Fruit fly (Drosophila melanogaster) whole organism, embryonic: Measurements from ENCODE around the gene CG3655.

ENCODE experiments used
- Abd-B ChIP-seq: fragments of 200-800 bp; sonication (Bioruptor generic); optimal IDR thresholded peaks from 2 replicates; lab custom pipeline; 2018; ENCODE audit warnings: missing biosample characterization, mild to moderate bottlenecking, missing genetic modification characterization, moderate library complexity
- Asciz ChIP-seq: fragments of 200-800 bp; sonication (Bioruptor generic); optimal IDR thresholded peaks from 2 replicates; lab custom pipeline; 2017; ENCODE audit warnings: missing biosample characterization, mild to moderate bottlenecking, missing genetic modification characterization, missing genetic modification reagents
- Atf3 ChIP-seq: fragments of 200-800 bp; sonication (Bioruptor generic); optimal IDR thresholded peaks from 3 replicates; lab custom pipeline; 2016; ENCODE audit warnings: missing biosample characterization, missing genetic modification characterization
- CG12219 ChIP-seq: fragments of 200-800 bp; sonication (Bioruptor generic); optimal IDR thresholded peaks from 3 replicates; lab custom pipeline; 2018; ENCODE audit warnings: missing biosample characterization, mild to moderate bottlenecking, missing genetic modification characterization
- CG13624 ChIP-seq: fragments of 200-800 bp; sonication (Bioruptor generic); optimal IDR thresholded peaks from 2 replicates; lab custom pipeline; 2016; ENCODE audit warnings: missing biosample characterization, missing genetic modification characterization
- CG14014 ChIP-seq: fragments of 200-800 bp; sonication (Bioruptor generic); IDR thresholded peaks from 2 replicates; pipeline ENCODE4 v1.3.6; 2022; ENCODE audit warnings: missing biosample characterization, missing genetic modification characterization
- CG1603 ChIP-seq: fragments of 200-800 bp; sonication (Bioruptor generic); optimal IDR thresholded peaks from 2 replicates; lab custom pipeline; 2019; ENCODE audit warnings: missing biosample characterization, mild to moderate bottlenecking, missing genetic modification characterization, moderate library complexity
- CG17359 ChIP-seq: fragments of 200-800 bp; sonication (Bioruptor generic); optimal IDR thresholded peaks from 3 replicates; lab custom pipeline; 2018; ENCODE audit warnings: missing biosample characterization, mild to moderate bottlenecking, missing genetic modification characterization, moderate library complexity
- CG17385 ChIP-seq: fragments of 200-800 bp; sonication (Bioruptor generic); optimal IDR thresholded peaks from 3 replicates; lab custom pipeline; 2018; ENCODE audit warnings: missing biosample characterization, mild to moderate bottlenecking, missing genetic modification characterization
- CG17568 ChIP-seq: fragments of 200-800 bp; sonication (Bioruptor generic); optimal IDR thresholded peaks from 2 replicates; lab custom pipeline; 2018; ENCODE audit warnings: missing biosample characterization, mild to moderate bottlenecking, missing genetic modification characterization, moderate library complexity
- CG17612 ChIP-seq: fragments of 200-800 bp; sonication (Bioruptor generic); IDR thresholded peaks from 2 replicates; pipeline ENCODE4 v1.3.6; 2022; ENCODE audit warnings: missing biosample characterization, missing genetic modification characterization
- CG18599 ChIP-seq: fragments of 200-800 bp; sonication (Bioruptor generic); optimal IDR thresholded peaks from 3 replicates; lab custom pipeline; 2017; ENCODE audit warnings: missing biosample characterization, missing genetic modification characterization, mild to moderate bottlenecking, moderate library complexity, missing genetic modification reagents
- CG31365 ChIP-seq: fragments of 200-800 bp; sonication (Bioruptor generic); optimal IDR thresholded peaks from 2 replicates; lab custom pipeline; 2018; ENCODE audit warnings: missing biosample characterization, mild to moderate bottlenecking, missing genetic modification characterization
- CG34224 ChIP-seq: fragments of 200-800 bp; sonication (Bioruptor generic); IDR thresholded peaks from 3 replicates; pipeline ENCODE4 v1.3.6; 2022; ENCODE audit warnings: missing biosample characterization, missing genetic modification characterization; ENCODE audit not compliant: partially characterized antibody
- CG4424 ChIP-seq: fragments of 200-800 bp; sonication (Bioruptor generic); optimal IDR thresholded peaks from 3 replicates; lab custom pipeline; 2016; ENCODE audit warnings: missing biosample characterization, missing genetic modification characterization
- CG6175 ChIP-seq: fragments of 200-800 bp; sonication (Bioruptor generic); IDR thresholded peaks from 3 replicates; pipeline ENCODE4 v1.3.6; 2022; ENCODE audit warnings: missing biosample characterization, missing genetic modification characterization
- CG8290 ChIP-seq, 3 experiments: fragments of 200-800 bp; sonication (Bioruptor generic); optimal IDR thresholded peaks; 2 replicates each; lab custom pipeline; 2016 to 2019; ENCODE audit warnings: missing biosample characterization in 3 of 3, missing genetic modification characterization in 3 of 3, mild to moderate bottlenecking in 2 of 3, moderate library complexity in 1 of 3
- CG9609 ChIP-seq: fragments of 200-800 bp; sonication (Bioruptor generic); optimal IDR thresholded peaks from 3 replicates; lab custom pipeline; 2016; ENCODE audit warnings: missing biosample characterization, missing genetic modification characterization
- CG9817 ChIP-seq: fragments of 200-800 bp; sonication (Bioruptor generic); optimal IDR thresholded peaks from 2 replicates; lab custom pipeline; 2018; ENCODE audit warnings: missing biosample characterization, mild to moderate bottlenecking, missing genetic modification characterization, moderate library complexity
- Drgx ChIP-seq: fragments of 200-800 bp; sonication (Bioruptor generic); IDR thresholded peaks from 2 replicates; pipeline ENCODE4 v1.3.6; 2022; ENCODE audit warnings: missing biosample characterization, missing genetic modification characterization
- Fer2 ChIP-seq: fragments of 200-800 bp; sonication (Bioruptor generic); optimal IDR thresholded peaks from 2 replicates; lab custom pipeline; 2018; ENCODE audit warnings: missing biosample characterization, mild to moderate bottlenecking, missing genetic modification characterization, moderate library complexity
- H2.0 ChIP-seq: fragments of 200-800 bp; sonication (Bioruptor generic); IDR thresholded peaks from 2 replicates; pipeline ENCODE4 v1.3.6; 2022; ENCODE audit warnings: missing biosample characterization, missing genetic modification characterization
- HLH3B ChIP-seq: fragments of 200-800 bp; sonication (Bioruptor generic); IDR thresholded peaks from 2 replicates; pipeline ENCODE4 v1.3.6; 2022; ENCODE audit warnings: missing biosample characterization, missing genetic modification characterization
- HLH4C ChIP-seq: fragments of 200-800 bp; sonication (Bioruptor generic); IDR thresholded peaks from 3 replicates; pipeline ENCODE4 v1.3.6; 2022; ENCODE audit warnings: missing biosample characterization, missing genetic modification characterization; ENCODE audit not compliant: partially characterized antibody
- Lhr ChIP-seq: fragments of 200-800 bp; sonication (Bioruptor generic); optimal IDR thresholded peaks from 3 replicates; lab custom pipeline; 2017; ENCODE audit warnings: mild to moderate bottlenecking, missing biosample characterization, missing genetic modification reagents, missing genetic modification characterization
- Ptx1 ChIP-seq: fragments of 200-800 bp; sonication (Bioruptor generic); IDR thresholded peaks from 2 replicates; pipeline ENCODE4 v1.3.6; 2022; ENCODE audit warnings: missing biosample characterization, missing genetic modification characterization
- Sox102F ChIP-seq: fragments of 200-800 bp; sonication (Bioruptor generic); optimal IDR thresholded peaks from 2 replicates; lab custom pipeline; 2018; ENCODE audit warnings: missing biosample characterization, mild to moderate bottlenecking, missing genetic modification characterization, moderate library complexity
- YL-1 ChIP-seq: fragments of 200-800 bp; sonication (Bioruptor generic); optimal IDR thresholded peaks from 3 replicates; lab custom pipeline; 2017; ENCODE audit warnings: missing biosample characterization, mild to moderate bottlenecking, missing genetic modification characterization
- caup ChIP-seq: fragments of 200-800 bp; sonication (Bioruptor generic); optimal IDR thresholded peaks from 3 replicates; lab custom pipeline; 2017; ENCODE audit warnings: missing biosample characterization, mild to moderate bottlenecking, missing genetic modification characterization, moderate library complexity; ENCODE audit not compliant: severe bottlenecking
- chif ChIP-seq, 2 experiments: fragments of 200-800 bp; sonication (Bioruptor generic); optimal IDR thresholded peaks; 3 replicates each; lab custom pipeline; 2016; ENCODE audit warnings: missing biosample characterization in 2 of 2, missing genetic modification characterization in 2 of 2
- chm ChIP-seq: fragments of 200-800 bp; sonication (Bioruptor generic); IDR thresholded peaks from 2 replicates; pipeline ENCODE4 v1.3.6; 2022; ENCODE audit warnings: missing biosample characterization, missing genetic modification characterization
- ewg ChIP-seq: fragments of 200-800 bp; sonication (Bioruptor generic); optimal IDR thresholded peaks from 3 replicates; lab custom pipeline; 2017; ENCODE audit warnings: mild to moderate bottlenecking, missing biosample characterization, missing genetic modification reagents, missing genetic modification characterization
- eyg ChIP-seq: fragments of 200-800 bp; sonication (Bioruptor generic); optimal IDR thresholded peaks from 3 replicates; lab custom pipeline; 2016; ENCODE audit warnings: missing biosample characterization, missing genetic modification characterization
- fd102C ChIP-seq: fragments of 200-800 bp; sonication (Bioruptor generic); optimal IDR thresholded peaks from 2 replicates; lab custom pipeline; 2018; ENCODE audit warnings: missing biosample characterization, mild to moderate bottlenecking, missing genetic modification characterization, moderate library complexity
- gro ChIP-seq: fragments of 200-800 bp; sonication (Bioruptor generic); optimal IDR thresholded peaks from 2 replicates; lab custom pipeline; 2016; ENCODE audit warnings: missing biosample characterization, missing genetic modification characterization
- ham ChIP-seq: fragments of 200-800 bp; sonication (Bioruptor generic); IDR thresholded peaks from 2 replicates; pipeline ENCODE4 v1.3.6; 2022; ENCODE audit warnings: missing biosample characterization, missing genetic modification characterization
- hbn ChIP-seq: fragments of 200-800 bp; sonication (Bioruptor generic); IDR thresholded peaks from 2 replicates; pipeline ENCODE4 v1.3.6; 2022; ENCODE audit warnings: missing biosample characterization, missing genetic modification characterization; ENCODE audit not compliant: partially characterized antibody
- hth ChIP-seq: fragments of >200 bp; optimal IDR thresholded peaks from 2 replicates; lab custom pipeline; 2017; ENCODE audit warnings: inconsistent platforms
- inv ChIP-seq: fragments of 200-800 bp; sonication (Bioruptor generic); IDR thresholded peaks from 2 replicates; pipeline ENCODE4 v1.3.6; 2022; ENCODE audit warnings: missing biosample characterization, missing genetic modification characterization; ENCODE audit not compliant: partially characterized antibody
- ken ChIP-seq: fragments of 200-800 bp; sonication (Bioruptor generic); IDR thresholded peaks from 3 replicates; pipeline ENCODE4 v1.3.6; 2022; ENCODE audit warnings: missing biosample characterization, missing genetic modification characterization
- otp ChIP-seq: fragments of 200-800 bp; sonication (Bioruptor generic); IDR thresholded peaks from 3 replicates; pipeline ENCODE4, ENCODE4 v1.3.6; 2022; ENCODE audit warnings: missing biosample characterization, missing genetic modification characterization
- p53 ChIP-seq: fragments of 200-800 bp; sonication (Bioruptor generic); optimal IDR thresholded peaks from 2 replicates; lab custom pipeline; 2016; ENCODE audit warnings: missing biosample characterization, missing genetic modification characterization
- pita ChIP-seq: fragments of 200-800 bp; sonication (Bioruptor generic); optimal IDR thresholded peaks from 2 replicates; lab custom pipeline; 2017; ENCODE audit warnings: missing biosample characterization, mild to moderate bottlenecking, missing genetic modification characterization
- ranshi ChIP-seq: fragments of 200-800 bp; sonication (Bioruptor generic); IDR thresholded peaks from 2 replicates; pipeline ENCODE4 v1.3.6; 2022; ENCODE audit warnings: missing biosample characterization, missing genetic modification characterization
- sens-2 ChIP-seq: fragments of 200-800 bp; sonication (Bioruptor generic); IDR thresholded peaks from 2 replicates; pipeline ENCODE4 v1.3.6; 2022; ENCODE audit warnings: missing biosample characterization, missing genetic modification characterization
- sob ChIP-seq: fragments of 200-800 bp; sonication (Bioruptor generic); IDR thresholded peaks from 2 replicates; pipeline ENCODE4 v1.3.6; 2022; ENCODE audit warnings: missing biosample characterization, missing genetic modification characterization
- tgo ChIP-seq: fragments of 200-800 bp; sonication (Bioruptor generic); IDR thresholded peaks from 3 replicates; pipeline ENCODE4 v1.3.6; 2022; ENCODE audit warnings: missing biosample characterization, missing genetic modification characterization
- trh ChIP-seq: fragments of 200-800 bp; sonication (Bioruptor generic); optimal IDR thresholded peaks from 2 replicates; lab custom pipeline; 2016; ENCODE audit warnings: missing biosample characterization, missing genetic modification characterization
- tx ChIP-seq: fragments of 200-800 bp; sonication (Bioruptor generic); optimal IDR thresholded peaks from 2 replicates; lab custom pipeline; 2016; ENCODE audit warnings: missing biosample characterization, missing genetic modification characterization
- zf30C ChIP-seq: fragments of 200-800 bp; sonication (Bioruptor generic); optimal IDR thresholded peaks from 3 replicates; lab custom pipeline; 2018; ENCODE audit warnings: missing biosample characterization, mild to moderate bottlenecking, missing genetic modification characterization

The CG3655 gene

dm6 chrX:1083123-1083522, 51.6 kb downstream of the CG3655 start (continued):
- 0 out of 2 replicates have a peak, but pooled peaks have one; percentile 30 for TF ChIP-seq sob
- TF ChIP-seq Abd-B = peak; percentile 8
- TF ChIP-seq zf30C (GFP tag; lab: Kevin White, UChicago) = no peak
- TF ChIP-seq tx (GFP tag; lab: Kevin White, UChicago) = no peak
- TF ChIP-seq Drgx = peak; percentile 88
- TF ChIP-seq p53 (GFP tag; lab: Kevin White, UChicago) = no peak
- TF ChIP-seq CG12219 = no peak
- TF ChIP-seq HLH4C (GFP tag; lab: Robert Waterston, UW) = no peak
- TF ChIP-seq ranshi (GFP tag; lab: Robert Waterston, UW) = 0 out of 2 replicates have a peak, but pooled peaks have one; percentile 33
- no peak for TF ChIP-seq YL-1 (GFP tag; lab: Kevin White, UChicago)
- peak; percentile 33; the same call in 1 of the 2 replicates for TF ChIP-seq Ptx1 (GFP tag; lab: Robert Waterston, UW)
- TF ChIP-seq caup (GFP tag; lab: Kevin White, UChicago) = no peak
- no peak for TF ChIP-seq ewg
- TF ChIP-seq CG14014 (GFP tag; lab: Robert Waterston, UW) = 0 out of 2 replicates have a peak, but pooled peaks have one; percentile 28
- TF ChIP-seq sens-2 = no peak
- no peak for TF ChIP-seq inv
- no peak for TF ChIP-seq ham (GFP tag; lab: Robert Waterston, UW)
- TF ChIP-seq CG18599 (GFP tag; lab: Kevin White, UChicago) = peak; percentile 55
- TF ChIP-seq chif (GFP tag; optimal IDR thresholded peaks at IDR 0.05; lab: Kevin White, UChicago) = peak in 1 of 2 experiments; percentile 33
- no peak for TF ChIP-seq gro (GFP tag; lab: Kevin White, UChicago)
- peak; percentile 33; the same call in 1 of the 3 replicates for TF ChIP-seq tgo
- peak; percentile 58 for TF ChIP-seq CG1603
- no peak for TF ChIP-seq Atf3 (GFP tag; lab: Kevin White, UChicago)
- TF ChIP-seq hth (lab: Kevin White, UChicago) = no peak
- TF ChIP-seq CG17568 = no peak
- no peak for TF ChIP-seq CG17612 (GFP tag; lab: Robert Waterston, UW)
- TF ChIP-seq fd102C = no peak
- TF ChIP-seq CG34224 (GFP tag; lab: Robert Waterston, UW) = no peak
- 0 out of 2 replicates have a peak, but pooled peaks have one; percentile 13 for TF ChIP-seq HLH3B (GFP tag; lab: Robert Waterston, UW)
- TF ChIP-seq trh (GFP tag; lab: Kevin White, UChicago) = no peak
- no peak for TF ChIP-seq CG8290 (GFP tag; optimal IDR thresholded peaks at IDR 0.05; lab: Kevin White, UChicago)
- peak in 1 of 2 experiments; percentile 52 for TF ChIP-seq CG8290 (tag; optimal IDR thresholded peaks at IDR 0.05; lab: Kevin White, UChicago)
- no peak for TF ChIP-seq CG13624
- TF ChIP-seq chm (GFP tag; lab: Robert Waterston, UW) = peak; percentile 43; the same call in 1 of the 2 replicates
- peak; percentile 44 for TF ChIP-seq CG4424
- TF ChIP-seq pita (GFP tag; lab: Kevin White, UChicago) = no peak
- TF ChIP-seq CG9609 (GFP tag; lab: Kevin White, UChicago) = no peak
- TF ChIP-seq CG6175 (GFP tag; lab: Robert Waterston, UW) = no peak
- 0 out of 3 replicates have a peak, but pooled peaks have one; percentile 53 for TF ChIP-seq ken
- peak; percentile 44 for TF ChIP-seq Sox102F (GFP tag; lab: Kevin White, UChicago)
- TF ChIP-seq eyg (GFP tag; lab: Kevin White, UChicago) = peak; percentile 17
- TF ChIP-seq otp (GFP tag; lab: Robert Waterston, UW) = peak; percentile 42; the same call in 1 of the 3 replicates
- peak; percentile 7 for TF ChIP-seq CG17385 (GFP tag; lab: Kevin White, UChicago)
- TF ChIP-seq Fer2 (tag; lab: Kevin White, UChicago) = no peak
- TF ChIP-seq Lhr (GFP tag; lab: Kevin White, UChicago) = no peak
- peak; percentile 8 for TF ChIP-seq CG17359 (tag; lab: Kevin White, UChicago)
- no peak for TF ChIP-seq hbn (GFP tag; lab: Robert Waterston, UW)
- TF ChIP-seq CG9817 (tag; lab: Kevin White, UChicago) = no peak
- TF ChIP-seq CG31365 (tag; lab: Kevin White, UChicago) = no peak
- no peak for TF ChIP-seq Asciz (GFP tag; lab: Kevin White, UChicago)
- 0 out of 2 replicates have a peak, but pooled peaks have one; percentile 21 for TF ChIP-seq H2.0 (GFP tag; lab: Robert Waterston, UW)
